Worm (Caenorhabditis elegans): Measurements from ENCODE around the gene mab-9.

mab-9 gene

DNA sequence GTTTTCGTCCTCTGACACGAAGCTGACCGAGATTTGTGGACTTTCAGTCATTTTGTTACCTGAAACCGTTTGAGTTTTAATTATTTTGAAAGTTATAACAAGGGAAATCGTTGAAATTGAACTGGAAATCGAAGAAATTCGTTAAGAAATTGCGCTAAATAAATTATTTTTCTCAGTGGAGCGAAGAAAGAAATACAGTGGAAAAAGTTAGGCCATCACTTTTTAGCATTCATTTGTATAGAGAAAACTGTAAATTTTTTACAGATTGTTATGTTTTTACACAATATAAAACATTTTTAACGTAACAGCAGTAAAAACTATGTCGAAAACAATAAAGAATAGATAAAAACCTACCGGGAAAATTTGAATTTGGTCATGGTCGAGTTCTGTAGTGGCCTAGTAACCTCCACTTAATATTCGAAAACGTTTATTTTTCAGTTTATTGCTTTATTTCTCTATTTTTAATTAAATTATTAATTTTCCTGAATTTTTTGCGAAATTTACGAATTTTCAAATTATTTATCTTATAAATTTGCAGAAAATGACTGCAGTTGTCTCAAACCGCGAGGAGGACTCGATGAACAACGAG lies 31.4 kb upstream of the mab-9 start, which contains the start of the genes gldi-1 and prp-21:
TSS of gene gldi-1 (minus strand) at position 51 of the 589 bp plus-strand sequence.
TSS of gene prp-21 (plus strand) at position 539 of the 589 bp plus-strand sequence.
- TF ChIP-seq sma-9 (GFP tag; optimal IDR thresholded peaks at IDR 0.05) (no peak), sma-9 (tag; optimal IDR thresholded peaks at IDR 0.05) (no peak), nhr-237 (tag; optimal IDR thresholded peaks at IDR 0.05) (no peak), gmeb-1 (tag; optimal IDR thresholded peaks at IDR 0.05) (peak; percentile 11), F13H6.1 (tag; optimal IDR thresholded peaks at IDR 0.05) (no peak), unc-39 (tag; optimal IDR thresholded peaks at IDR 0.05) (no peak), lsy-2 (tag; optimal IDR thresholded peaks at IDR 0.05) (peak in 1 of 2 experiments; percentile 54), unc-55 (GFP tag; optimal IDR thresholded peaks at IDR 0.05) (peak; percentile 60), C34F6.9 (tag; optimal IDR thresholded peaks at IDR 0.05) (peak; percentile 65), crh-2 (tag; optimal IDR thresholded peaks at IDR 0.05) (peak; percentile 34), dmd-4 (tag; optimal IDR thresholded peaks at IDR 0.05) (no peak), lin-39 (tag; optimal IDR thresholded peaks at IDR 0.05) (no peak), elt-1 (tag; optimal IDR thresholded peaks at IDR 0.05) (no peak), lin-13 (GFP tag; optimal IDR thresholded peaks at IDR 0.05) (peak; percentile 12), sma-3 (GFP tag; optimal IDR thresholded peaks at IDR 0.05) (no peak)

DNA sequence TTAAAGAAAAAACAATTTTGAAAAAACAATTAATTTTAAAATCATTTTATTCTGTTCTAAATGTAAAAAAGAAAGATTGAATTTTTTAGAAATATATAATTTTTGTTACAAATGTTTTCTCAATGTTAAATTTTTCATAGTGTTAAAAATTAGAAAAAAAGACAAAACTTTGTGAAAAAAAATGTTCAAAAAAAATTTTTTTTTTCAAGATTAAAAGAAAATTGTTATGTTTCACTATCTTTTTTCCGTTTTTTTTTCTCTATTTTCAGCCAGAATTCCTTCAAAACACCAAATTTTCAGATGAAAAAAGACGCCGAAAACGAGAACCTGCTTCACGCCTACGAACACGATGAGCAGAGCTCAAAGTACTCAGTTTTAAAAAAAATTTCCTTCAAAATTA lies 20.7 kb upstream of the mab-9 start, which contains the start of gene sms-5:
TSS of gene sms-5 (plus strand) at position 301 of the 400 bp plus-strand sequence.
- TF ChIP-seq nhr-11 (tag; optimal IDR thresholded peaks at IDR 0.05): no peak
- no peak for TF ChIP-seq sem-4 (tag; optimal IDR thresholded peaks at IDR 0.05)
- no peak for TF ChIP-seq elt-3 (tag; optimal IDR thresholded peaks at IDR 0.05)
- TF ChIP-seq ceh-82 (tag; optimal IDR thresholded peaks at IDR 0.05): no peak
- TF ChIP-seq ama-1 (optimal IDR thresholded peaks at IDR 0.05): no peak
- no peak for TF ChIP-seq nhr-6 (tag; optimal IDR thresholded peaks at IDR 0.05)
- TF ChIP-seq lsy-2 (tag; optimal IDR thresholded peaks at IDR 0.05): no peak
- no peak for TF ChIP-seq nhr-23 (tag; optimal IDR thresholded peaks at IDR 0.05)
- TF ChIP-seq sma-9 (GFP tag; optimal IDR thresholded peaks at IDR 0.05): no peak
- TF ChIP-seq sma-9 (tag; optimal IDR thresholded peaks at IDR 0.05): no peak
- no peak for TF ChIP-seq F13H6.1 (tag; optimal IDR thresholded peaks at IDR 0.05)
- no peak for TF ChIP-seq nhr-10 (tag; optimal IDR thresholded peaks at IDR 0.05)
- no peak for TF ChIP-seq fos-1 (tag; optimal IDR thresholded peaks at IDR 0.05)

- no peak for TF ChIP-seq unc-62 (GFP tag; optimal IDR thresholded peaks at IDR 0.05)
- TF ChIP-seq Y55F3AM.14 (GFP tag; optimal IDR thresholded peaks at IDR 0.05): no peak
- TF ChIP-seq sma-3 (GFP tag; optimal IDR thresholded peaks at IDR 0.05): no peak
- no peak for TF ChIP-seq unc-55 (GFP tag; optimal IDR thresholded peaks at IDR 0.05)
- TF ChIP-seq crh-2 (tag; optimal IDR thresholded peaks at IDR 0.05): no peak
- TF ChIP-seq ztf-11 (tag; optimal IDR thresholded peaks at IDR 0.05): no peak
- TF ChIP-seq nhr-237 (tag; optimal IDR thresholded peaks at IDR 0.05): no peak
- TF ChIP-seq ceh-82 (tag; optimal IDR thresholded peaks at IDR 0.05): no peak
- no peak for TF ChIP-seq nhr-23 (tag; optimal IDR thresholded peaks at IDR 0.05)
- TF ChIP-seq sma-9 (GFP tag; optimal IDR thresholded peaks at IDR 0.05): no peak
- TF ChIP-seq sma-9 (tag; optimal IDR thresholded peaks at IDR 0.05): no peak
- no peak for TF ChIP-seq ztf-4 (tag; optimal IDR thresholded peaks at IDR 0.05)
- no peak for TF ChIP-seq mab-5 (tag; optimal IDR thresholded peaks at IDR 0.05)
- no peak for TF ChIP-seq aly-2 (tag; optimal IDR thresholded peaks at IDR 0.05)
- TF ChIP-seq nhr-21 (tag; optimal IDR thresholded peaks at IDR 0.05): no peak
- TF ChIP-seq C34F6.9 (tag; optimal IDR thresholded peaks at IDR 0.05): no peak
- no peak for TF ChIP-seq sem-4 (tag; optimal IDR thresholded peaks at IDR 0.05)
- no peak for TF ChIP-seq alr-1 (tag; optimal IDR thresholded peaks at IDR 0.05)
- no peak for TF ChIP-seq unc-39 (tag; optimal IDR thresholded peaks at IDR 0.05)
- TF ChIP-seq fos-1 (tag; optimal IDR thresholded peaks at IDR 0.05): no peak
Measured at ce11 chrII:502638-503037, 13.2 kb upstream of the mab-9 start.

- peak; percentile 68 for TF ChIP-seq unc-55 (GFP tag; optimal IDR thresholded peaks at IDR 0.05)
- TF ChIP-seq mab-5 (tag; optimal IDR thresholded peaks at IDR 0.05): peak; percentile 17
- no peak for TF ChIP-seq elt-3 (tag; optimal IDR thresholded peaks at IDR 0.05)
- no peak for TF ChIP-seq snpc-4 (tag; optimal IDR thresholded peaks at IDR 0.05)
- no peak for TF ChIP-seq ceh-16 (tag; optimal IDR thresholded peaks at IDR 0.05)
- no peak for TF ChIP-seq nhr-23 (tag; optimal IDR thresholded peaks at IDR 0.05)
- TF ChIP-seq sma-3 (GFP tag; optimal IDR thresholded peaks at IDR 0.05): peak; percentile 42
- TF ChIP-seq dmd-4 (tag; optimal IDR thresholded peaks at IDR 0.05): no peak
- TF ChIP-seq R02D3.7 (tag; optimal IDR thresholded peaks at IDR 0.05): no peak
- TF ChIP-seq gmeb-1 (tag; optimal IDR thresholded peaks at IDR 0.05): peak; percentile 82
- TF ChIP-seq crh-2 (tag; optimal IDR thresholded peaks at IDR 0.05): peak; percentile 30
- TF ChIP-seq peb-1 (tag; optimal IDR thresholded peaks at IDR 0.05): no peak
- no peak for TF ChIP-seq zag-1 (tag; optimal IDR thresholded peaks at IDR 0.05)
- no peak for TF ChIP-seq unc-62 (GFP tag; optimal IDR thresholded peaks at IDR 0.05)
- TF ChIP-seq C34F6.9 (tag; optimal IDR thresholded peaks at IDR 0.05): no peak
- peak; percentile 39 for TF ChIP-seq F13H6.1 (tag; optimal IDR thresholded peaks at IDR 0.05)
- peak; percentile 46 for TF ChIP-seq lin-13 (GFP tag; optimal IDR thresholded peaks at IDR 0.05)
- TF ChIP-seq nhr-77 (tag; optimal IDR thresholded peaks at IDR 0.05): no peak
- peak; percentile 5 for TF ChIP-seq nhr-6 (tag; optimal IDR thresholded peaks at IDR 0.05)
- no peak for TF ChIP-seq ceh-82 (tag; optimal IDR thresholded peaks at IDR 0.05)
- peak; percentile 18 for TF ChIP-seq nhr-21 (tag; optimal IDR thresholded peaks at IDR 0.05)
- peak; percentile 63 to 81 for TF ChIP-seq lsy-2 (tag; optimal IDR thresholded peaks at IDR 0.05)
- TF ChIP-seq skn-1 (tag; optimal IDR thresholded peaks at IDR 0.05): no peak
- TF ChIP-seq aly-2 (tag; optimal IDR thresholded peaks at IDR 0.05): no peak
- TF ChIP-seq ama-1 (optimal IDR thresholded peaks at IDR 0.05): no peak
- TF ChIP-seq nhr-10 (tag; optimal IDR thresholded peaks at IDR 0.05): no peak
- TF ChIP-seq nhr-129 (tag; optimal IDR thresholded peaks at IDR 0.05): peak; percentile 52
Measured at ce11 chrII:506069-506468, 9.8 kb upstream of the mab-9 start.

All from whole organism, L2 larva.